Worm (Caenorhabditis elegans): ENCODE results near the gene str-229.

Gene str-229

ce11 chrV:3902458-3903157, at the start of gene str-229, which contains the start of gene srh-190:
TSS of gene str-229 (minus strand) at chrV:3902558.
TSS of gene srh-190 (plus strand) at chrV:3903107.
- TF ChIP-seq flh-1 (GFP tag; optimal IDR thresholded peaks at IDR 0.05) (no peak), sptf-1 (tag; optimal IDR thresholded peaks at IDR 0.05) (no peak), ceh-83 (GFP tag; optimal IDR thresholded peaks at IDR 0.05) (no peak), nhr-12 (tag; optimal IDR thresholded peaks at IDR 0.05) (no peak), elt-1 (tag; optimal IDR thresholded peaks at IDR 0.05; ENCODE audit: borderline replicate concordance, insufficient read depth) (no peak), zip-8 (tag; optimal IDR thresholded peaks at IDR 0.05) (no peak), nhr-28 (tag; optimal IDR thresholded peaks at IDR 0.05) (no peak), lin-32 (GFP tag; optimal IDR thresholded peaks at IDR 0.05) (no peak), lsy-2 (tag; optimal IDR thresholded peaks at IDR 0.05) (no peak), ztf-11 (tag; optimal IDR thresholded peaks at IDR 0.05) (no peak), cnd-1 (tag; optimal IDR thresholded peaks at IDR 0.05) (no peak), snpc-4 (tag; optimal IDR thresholded peaks at IDR 0.05) (no peak), bed-3 (GFP tag; optimal IDR thresholded peaks at IDR 0.05) (no peak)

- TF ChIP-seq ztf-11 (tag; optimal IDR thresholded peaks at IDR 0.05), result no peak
- TF ChIP-seq nhr-237 (tag; optimal IDR thresholded peaks at IDR 0.05), result no peak
- no peak for TF ChIP-seq ces-1 (GFP tag; optimal IDR thresholded peaks at IDR 0.05)
- no peak for TF ChIP-seq mab-5 (tag; optimal IDR thresholded peaks at IDR 0.05)
- no peak for TF ChIP-seq elt-3 (tag; optimal IDR thresholded peaks at IDR 0.05)
- TF ChIP-seq pha-4 (tag; optimal IDR thresholded peaks at IDR 0.05), result no peak
- TF ChIP-seq zip-8 (tag; optimal IDR thresholded peaks at IDR 0.05), result no peak
- no peak for TF ChIP-seq snpc-4 (tag; optimal IDR thresholded peaks at IDR 0.05)
- no peak for TF ChIP-seq M03D4.4 (tag; optimal IDR thresholded peaks at IDR 0.05)
- no peak for TF ChIP-seq elt-1 (tag; optimal IDR thresholded peaks at IDR 0.05; ENCODE audit: borderline replicate concordance, insufficient read depth)
- no peak for TF ChIP-seq cnd-1 (tag; optimal IDR thresholded peaks at IDR 0.05)
- no peak for TF ChIP-seq blmp-1 (tag; optimal IDR thresholded peaks at IDR 0.05)
- TF ChIP-seq unc-62 (GFP tag; optimal IDR thresholded peaks at IDR 0.05), result no peak
- no peak for TF ChIP-seq ham-2 (GFP tag; optimal IDR thresholded peaks at IDR 0.05)
- TF ChIP-seq ceh-83 (GFP tag; optimal IDR thresholded peaks at IDR 0.05), result no peak
- TF ChIP-seq unc-39 (tag; optimal IDR thresholded peaks at IDR 0.05), result no peak
- TF ChIP-seq nhr-12 (tag; optimal IDR thresholded peaks at IDR 0.05), result no peak
These were observed 47.4 kb upstream of the str-229 start, which contains the start of gene dach-1 for ce11 chrV:3949723-3950122. TSS of gene dach-1 (plus strand) at chrV:3950023.

DNA sequence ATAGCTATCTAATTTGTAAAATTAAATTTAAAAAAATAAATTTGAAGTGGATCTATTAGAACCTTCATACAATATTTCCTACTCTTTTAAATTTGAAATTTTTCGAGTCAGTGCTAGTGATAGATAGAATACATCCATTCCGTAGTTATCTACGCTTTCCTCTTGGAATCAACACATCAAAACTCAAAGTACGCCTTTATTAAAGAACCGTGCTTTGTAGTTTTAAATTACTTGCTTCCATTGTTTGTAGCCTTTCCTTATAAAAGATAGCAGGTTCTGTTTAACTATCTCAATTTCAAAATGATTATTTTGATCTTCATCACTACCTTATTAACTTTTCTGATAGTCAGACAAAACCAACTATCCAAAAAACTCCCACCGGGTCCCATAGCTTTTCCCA, 42.7 kb upstream of the str-229 start, which contains the start of gene cyp-35B3:
TSS of gene cyp-35B3 (plus strand) at position 301 of the 400 bp plus-strand sequence.
- TF ChIP-seq mab-5 (tag; optimal IDR thresholded peaks at IDR 0.05), result no peak
- TF ChIP-seq nhr-28 (tag; optimal IDR thresholded peaks at IDR 0.05), result no peak
- TF ChIP-seq sem-2 (GFP tag; optimal IDR thresholded peaks at IDR 0.05), result no peak
- TF ChIP-seq zip-8 (tag; optimal IDR thresholded peaks at IDR 0.05), result no peak
- no peak for TF ChIP-seq blmp-1 (tag; optimal IDR thresholded peaks at IDR 0.05)
- TF ChIP-seq ceh-43 (GFP tag; optimal IDR thresholded peaks at IDR 0.05), result no peak
- TF ChIP-seq bed-3 (GFP tag; optimal IDR thresholded peaks at IDR 0.05), result no peak
- no peak for TF ChIP-seq ham-2 (GFP tag; optimal IDR thresholded peaks at IDR 0.05)
- TF ChIP-seq lin-13 (tag; optimal IDR thresholded peaks at IDR 0.05), result no peak
- no peak for TF ChIP-seq lin-32 (GFP tag; optimal IDR thresholded peaks at IDR 0.05)
- TF ChIP-seq flh-1 (GFP tag; optimal IDR thresholded peaks at IDR 0.05), result no peak
- TF ChIP-seq cnd-1 (tag; optimal IDR thresholded peaks at IDR 0.05), result no peak
- no peak for TF ChIP-seq unc-120 (tag; optimal IDR thresholded peaks at IDR 0.05; ENCODE audit: poor library complexity, severe bottlenecking)

- TF ChIP-seq sem-2 (GFP tag; optimal IDR thresholded peaks at IDR 0.05) (no peak), unc-39 (tag; optimal IDR thresholded peaks at IDR 0.05) (no peak), ces-1 (GFP tag; optimal IDR thresholded peaks at IDR 0.05) (no peak), snpc-4 (tag; optimal IDR thresholded peaks at IDR 0.05) (no peak), lsy-2 (tag; optimal IDR thresholded peaks at IDR 0.05) (no peak), ztf-11 (tag; optimal IDR thresholded peaks at IDR 0.05) (no peak), nhr-2 (tag; optimal IDR thresholded peaks at IDR 0.05) (no peak), nhr-237 (tag; optimal IDR thresholded peaks at IDR 0.05) (no peak), mep-1 (tag; optimal IDR thresholded peaks at IDR 0.05) (no peak), ceh-43 (GFP tag; optimal IDR thresholded peaks at IDR 0.05) (no peak), ham-2 (GFP tag; optimal IDR thresholded peaks at IDR 0.05) (no peak), mab-5 (tag; optimal IDR thresholded peaks at IDR 0.05) (no peak)
These were observed 41.0 kb upstream of the str-229 start for ce11 chrV:3943364-3943763.

ce11 chrV:3941860-3942259, 39.5 kb upstream of the str-229 start, which contains the start of gene cyp-35B2:
TSS of gene cyp-35B2 (plus strand) at chrV:3942160.
- no peak for TF ChIP-seq lsy-2 (tag; optimal IDR thresholded peaks at IDR 0.05)
- TF ChIP-seq ceh-43 (GFP tag; optimal IDR thresholded peaks at IDR 0.05), result no peak
- TF ChIP-seq sem-2 (GFP tag; optimal IDR thresholded peaks at IDR 0.05), result no peak
- TF ChIP-seq elt-1 (tag; optimal IDR thresholded peaks at IDR 0.05; ENCODE audit: borderline replicate concordance, insufficient read depth), result no peak
- TF ChIP-seq nhr-2 (tag; optimal IDR thresholded peaks at IDR 0.05), result no peak
- no peak for TF ChIP-seq mls-2 (tag; optimal IDR thresholded peaks at IDR 0.05)
- TF ChIP-seq ztf-11 (tag; optimal IDR thresholded peaks at IDR 0.05), result no peak
- TF ChIP-seq ceh-83 (GFP tag; optimal IDR thresholded peaks at IDR 0.05), result no peak
- TF ChIP-seq lin-32 (GFP tag; optimal IDR thresholded peaks at IDR 0.05), result no peak
- no peak for TF ChIP-seq flh-1 (GFP tag; optimal IDR thresholded peaks at IDR 0.05)
- TF ChIP-seq nhr-237 (tag; optimal IDR thresholded peaks at IDR 0.05), result no peak
- no peak for TF ChIP-seq drap-1 (GFP tag; optimal IDR thresholded peaks at IDR 0.05)
- no peak for TF ChIP-seq nhr-28 (tag; optimal IDR thresholded peaks at IDR 0.05)
- TF ChIP-seq ceh-39 (tag; optimal IDR thresholded peaks at IDR 0.05), result no peak
- no peak for TF ChIP-seq zip-8 (tag; optimal IDR thresholded peaks at IDR 0.05)
- no peak for TF ChIP-seq ham-2 (GFP tag; optimal IDR thresholded peaks at IDR 0.05)
- TF ChIP-seq bed-3 (GFP tag; optimal IDR thresholded peaks at IDR 0.05), result no peak
